Worm (Caenorhabditis elegans) whole organism, L4 larva: ENCODE data around the gene C30H6.8.

Experiments used
- F10B5.3 ChIP-seq: sonication (generic microtip); optimal IDR thresholded peaks from 2 replicates; lab custom pipeline; 2016; ENCODE audit warnings: mild to moderate bottlenecking, missing genetic modification characterization, missing compliant biosample characterization
- F44E2.7 ChIP-seq: fragments of 200-800 bp; sonication (Bioruptor generic); IDR thresholded peaks from 2 replicates; pipeline ENCODE4 v2.1.2; 2022; ENCODE audit warnings: missing genetic modification characterization, missing compliant biosample characterization
- T26A8.4 ChIP-seq: fragments of 200-800 bp; sonication (Bioruptor generic); IDR thresholded peaks from 2 replicates; pipeline ENCODE4 v1.3.6; 2022; ENCODE audit warnings: missing genetic modification characterization, missing compliant biosample characterization
- ZK337.2 ChIP-seq: fragments of 200-800 bp; sonication (Bioruptor generic); IDR thresholded peaks from 2 replicates; pipeline ENCODE4 v1.3.6; 2022; ENCODE audit warnings: missing genetic modification reagents, missing genetic modification characterization, missing compliant biosample characterization
- ZK546.5 ChIP-seq, 2 experiments: sonication (generic microtip); optimal IDR thresholded peaks; 2 replicates each; lab custom pipeline; 2017; ENCODE audit warnings: missing biosample characterization in 2 of 2, missing genetic modification characterization in 2 of 2
- aha-1 ChIP-seq: fragments of 150-350 bp; peaks from one replicate; lab custom pipeline; 2014; ENCODE audit warnings: missing biosample characterization, missing genetic modification characterization
- aly-2 ChIP-seq: sonication (generic microtip); optimal IDR thresholded peaks from 2 replicates; lab custom pipeline; 2018; ENCODE audit warnings: missing biosample characterization, missing genetic modification characterization
- ama-1 ChIP-seq: fragments of 150-350 bp; optimal IDR thresholded peaks from 2 replicates; lab custom pipeline; 2014; ENCODE audit warnings: inconsistent platforms, mixed read lengths
- ceh-28 ChIP-seq: fragments of 150-350 bp; optimal IDR thresholded peaks from 2 replicates; lab custom pipeline; 2014; ENCODE audit warnings: missing biosample characterization, missing genetic modification reagents, missing genetic modification characterization
- ceh-32 ChIP-seq: sonication (generic microtip); optimal IDR thresholded peaks from 2 replicates; lab custom pipeline; 2016; ENCODE audit warnings: mild to moderate bottlenecking, missing genetic modification characterization, missing compliant biosample characterization; ENCODE audit not compliant: poor library complexity
- ceh-44 ChIP-seq: fragments of 200-800 bp; sonication (Bioruptor generic); IDR thresholded peaks from 2 replicates; pipeline ENCODE4 v1.3.6; 2022; ENCODE audit warnings: missing genetic modification reagents, missing genetic modification characterization, missing compliant biosample characterization
- ceh-62 ChIP-seq: sonication (generic microtip); optimal IDR thresholded peaks from 2 replicates; lab custom pipeline; 2017; ENCODE audit warnings: missing biosample characterization, missing genetic modification characterization
- ceh-82 ChIP-seq: sonication (generic microtip); optimal IDR thresholded peaks from 2 replicates; lab custom pipeline; 2017; ENCODE audit warnings: missing biosample characterization, missing genetic modification characterization
- ctbp-1 ChIP-seq: fragments of 200-800 bp; sonication (Bioruptor generic); IDR thresholded peaks from 2 replicates; pipeline ENCODE4 v1.3.6; 2022; ENCODE audit warnings: missing genetic modification reagents, missing genetic modification characterization, missing compliant biosample characterization
- daf-12 ChIP-seq: fragments of 150-350 bp; optimal IDR thresholded peaks from 2 replicates; lab custom pipeline; 2014; ENCODE audit warnings: missing biosample characterization, missing genetic modification reagents, missing genetic modification characterization
- daf-16 ChIP-seq, 3 experiments: sonication (generic microtip); optimal IDR thresholded peaks; 2 replicates each; lab custom pipeline; 2016 to 2017; ENCODE audit warnings: missing genetic modification characterization in 3 of 3, missing genetic modification reagents in 3 of 3, mild to moderate bottlenecking in 2 of 3, missing compliant biosample characterization in 2 of 3, missing biosample characterization in 1 of 3, moderate library complexity in 1 of 3
- dpl-1 ChIP-seq: fragments of 150-350 bp; optimal IDR thresholded peaks from 2 replicates; lab custom pipeline; 2014; ENCODE audit warnings: missing biosample characterization, missing genetic modification reagents, missing genetic modification characterization
- dve-1 ChIP-seq: sonication (generic microtip); optimal IDR thresholded peaks from 2 replicates; lab custom pipeline; 2017; ENCODE audit warnings: antibody characterized with exemption, mild to moderate bottlenecking, missing genetic modification characterization, missing compliant biosample characterization; ENCODE audit not compliant: insufficient read depth
- gei-8 ChIP-seq: fragments of 200-800 bp; sonication (Bioruptor generic); optimal IDR thresholded peaks from 2 replicates; lab custom pipeline; 2018; ENCODE audit warnings: mild to moderate bottlenecking, missing genetic modification characterization, missing compliant biosample characterization
- hif-1 ChIP-seq, 2 experiments: sonication (generic microtip); optimal IDR thresholded peaks; 2 replicates each; lab custom pipeline; 2016 to 2017; ENCODE audit warnings: missing compliant biosample characterization in 2 of 2, missing genetic modification characterization in 2 of 2, missing genetic modification reagents in 2 of 2, missing genotype in 2 of 2, mild to moderate bottlenecking in 1 of 2
- hlh-11 ChIP-seq: fragments of 200-800 bp; sonication (Bioruptor generic); optimal IDR thresholded peaks from 2 replicates; lab custom pipeline; 2018; ENCODE audit warnings: mild to moderate bottlenecking, missing genetic modification characterization, missing compliant biosample characterization
- hlh-30 ChIP-seq: sonication (generic microtip); optimal IDR thresholded peaks from 2 replicates; lab custom pipeline; 2017; ENCODE audit warnings: antibody characterized with exemption, mild to moderate bottlenecking, missing genetic modification characterization, missing compliant biosample characterization; ENCODE audit not compliant: insufficient read depth
- lim-7 ChIP-seq: fragments of 200-800 bp; sonication (Bioruptor generic); IDR thresholded peaks from 2 replicates; pipeline ENCODE4 v1.3.6; 2022; ENCODE audit warnings: missing genetic modification characterization, missing compliant biosample characterization
- lin-13 ChIP-seq: fragments of 150-350 bp; optimal IDR thresholded peaks from 2 replicates; lab custom pipeline; 2014; ENCODE audit warnings: missing biosample characterization, missing genetic modification reagents, missing genetic modification characterization
- lin-38 ChIP-seq: fragments of 200-800 bp; sonication (Bioruptor generic); IDR thresholded peaks from 2 replicates; pipeline ENCODE4 v1.3.6; 2022; ENCODE audit warnings: missing genetic modification reagents, missing genetic modification characterization, missing compliant biosample characterization
- lsy-2 ChIP-seq, 2 experiments: fragments of 150-350 bp in 1 of 2; sonication (generic microtip) in 1 of 2; optimal IDR thresholded peaks; 2 replicates each; lab custom pipeline; 2014 to 2017; ENCODE audit warnings: missing biosample characterization in 2 of 2, missing genetic modification characterization in 2 of 2
- madf-9 ChIP-seq: fragments of 200-800 bp; sonication (Bioruptor generic); conservative IDR thresholded peaks from 2 replicates; pipeline ENCODE4 v1.3.6; 2022; ENCODE audit warnings: missing genetic modification reagents, missing genetic modification characterization, missing compliant biosample characterization
- nhr-102 ChIP-seq: sonication (generic microtip); optimal IDR thresholded peaks from 2 replicates; lab custom pipeline; 2016; ENCODE audit warnings: mild to moderate bottlenecking, missing genetic modification characterization, moderate library complexity, missing compliant biosample characterization
- nhr-237 ChIP-seq: sonication (generic microtip); optimal IDR thresholded peaks from 2 replicates; lab custom pipeline; 2017; ENCODE audit warnings: missing biosample characterization, missing genetic modification characterization
- nhr-25 ChIP-seq: sonication (generic microtip); optimal IDR thresholded peaks from 2 replicates; lab custom pipeline; 2017; ENCODE audit warnings: missing genetic modification characterization, mild to moderate bottlenecking, missing compliant biosample characterization, antibody characterized with exemption, moderate library complexity, borderline replicate concordance; ENCODE audit not compliant: insufficient read depth
- nhr-42 ChIP-seq: fragments of 200-800 bp; sonication (Bioruptor generic); IDR thresholded peaks from 2 replicates; pipeline ENCODE4 v1.3.6; 2022; ENCODE audit warnings: missing genetic modification characterization, missing compliant biosample characterization
- pha-4 ChIP-seq, 2 experiments: fragments of 150-350 bp in 1 of 2; fragments of 200-800 bp in 1 of 2; sonication (Bioruptor generic) in 1 of 2; IDR thresholded peaks in 1 of 2; optimal IDR thresholded peaks in 1 of 2; 2 replicates each; pipeline versions ENCODE4 v1.3.6 to Lab custom; 2014 to 2022; ENCODE audit warnings: missing genetic modification characterization in 2 of 2, missing genetic modification reagents in 2 of 2, missing biosample characterization in 1 of 2, missing compliant biosample characterization in 1 of 2
- pqm-1 ChIP-seq: sonication (generic microtip); optimal IDR thresholded peaks from 2 replicates; lab custom pipeline; 2017; ENCODE audit warnings: missing biosample characterization, missing genetic modification characterization
- rbr-2 ChIP-seq: sonication (generic microtip); optimal IDR thresholded peaks from 2 replicates; lab custom pipeline; 2016; ENCODE audit warnings: missing genotype, missing genetic modification characterization, missing compliant biosample characterization
- saeg-2 ChIP-seq: fragments of 200-800 bp; sonication (Bioruptor generic); IDR thresholded peaks from 2 replicates; pipeline ENCODE4 v1.3.6; 2022; ENCODE audit warnings: missing genetic modification reagents, missing genetic modification characterization, missing compliant biosample characterization
- sdz-12 ChIP-seq: fragments of 200-800 bp; sonication (Bioruptor generic); optimal IDR thresholded peaks from 2 replicates; lab custom pipeline; 2018; ENCODE audit warnings: mild to moderate bottlenecking, missing genetic modification characterization, missing compliant biosample characterization
- snpc-4 ChIP-seq: fragments of 150-350 bp; optimal IDR thresholded peaks from 2 replicates; lab custom pipeline; 2014; ENCODE audit warnings: missing biosample characterization, missing genetic modification characterization
- spr-1 ChIP-seq: sonication (generic microtip); optimal IDR thresholded peaks from 2 replicates; lab custom pipeline; 2016; ENCODE audit warnings: mild to moderate bottlenecking, missing genetic modification characterization, missing compliant biosample characterization
- spr-3 ChIP-seq: fragments of 200-800 bp; sonication (Bioruptor generic); optimal IDR thresholded peaks from 2 replicates; lab custom pipeline; 2018; ENCODE audit warnings: mild to moderate bottlenecking, missing genetic modification characterization, missing compliant biosample characterization
- tag-97 ChIP-seq: fragments of 200-800 bp; sonication (Bioruptor generic); IDR thresholded peaks from 2 replicates; pipeline ENCODE4 v1.3.6; 2022; ENCODE audit warnings: missing genetic modification characterization, missing compliant biosample characterization
- tra-1 ChIP-seq: fragments of 200-800 bp; sonication (Bioruptor generic); IDR thresholded peaks from 2 replicates; pipeline ENCODE4 v1.3.6; 2022; ENCODE audit warnings: missing genetic modification reagents, missing genetic modification characterization, missing compliant biosample characterization
- unc-130 ChIP-seq: sonication (generic microtip); optimal IDR thresholded peaks from 2 replicates; lab custom pipeline; 2016; ENCODE audit warnings: missing genetic modification reagents, missing genetic modification characterization, missing compliant biosample characterization
- unc-62 ChIP-seq, 3 experiments: fragments of 150-350 bp in 1 of 3; sonication (generic microtip); optimal IDR thresholded peaks in 2 of 3; peaks in 1 of 3; 1 replicate in 1 of 3; 2 replicates in 2 of 3; lab custom pipeline; 2014 to 2017; ENCODE audit warnings: missing biosample characterization in 3 of 3, missing genetic modification characterization in 3 of 3, missing genetic modification reagents in 3 of 3, missing genotype in 1 of 3
- zag-1 ChIP-seq: fragments of 150-350 bp; optimal IDR thresholded peaks from 2 replicates; lab custom pipeline; 2014; ENCODE audit warnings: missing biosample characterization, missing genetic modification characterization
- zfp-2 ChIP-seq: sonication (generic microtip); optimal IDR thresholded peaks from 2 replicates; lab custom pipeline; 2016; ENCODE audit warnings: mild to moderate bottlenecking, missing genetic modification characterization, missing compliant biosample characterization
- zip-2 ChIP-seq: fragments of 150-350 bp; optimal IDR thresholded peaks from 2 replicates; lab custom pipeline; 2014; ENCODE audit warnings: missing biosample characterization, missing genetic modification characterization

Gene C30H6.8

ce11 chrIV:17382029-17382428 lies at the start of gene C30H6.8:
C30H6.8 (plus strand) TSS chrIV:17382329.
- no peak for TF ChIP-seq ceh-44 (GFP tag; lab: Robert Waterston, UW)
- TF ChIP-seq unc-62 (GFP tag; optimal IDR thresholded peaks at IDR 0.05 in 1 of 2; lab: Kevin White, UChicago), result peak in 1 of 2 experiments; percentile 80
- TF ChIP-seq unc-62 (tag; optimal IDR thresholded peaks at IDR 0.05; lab: Kevin White, UChicago), result no peak

DNA sequence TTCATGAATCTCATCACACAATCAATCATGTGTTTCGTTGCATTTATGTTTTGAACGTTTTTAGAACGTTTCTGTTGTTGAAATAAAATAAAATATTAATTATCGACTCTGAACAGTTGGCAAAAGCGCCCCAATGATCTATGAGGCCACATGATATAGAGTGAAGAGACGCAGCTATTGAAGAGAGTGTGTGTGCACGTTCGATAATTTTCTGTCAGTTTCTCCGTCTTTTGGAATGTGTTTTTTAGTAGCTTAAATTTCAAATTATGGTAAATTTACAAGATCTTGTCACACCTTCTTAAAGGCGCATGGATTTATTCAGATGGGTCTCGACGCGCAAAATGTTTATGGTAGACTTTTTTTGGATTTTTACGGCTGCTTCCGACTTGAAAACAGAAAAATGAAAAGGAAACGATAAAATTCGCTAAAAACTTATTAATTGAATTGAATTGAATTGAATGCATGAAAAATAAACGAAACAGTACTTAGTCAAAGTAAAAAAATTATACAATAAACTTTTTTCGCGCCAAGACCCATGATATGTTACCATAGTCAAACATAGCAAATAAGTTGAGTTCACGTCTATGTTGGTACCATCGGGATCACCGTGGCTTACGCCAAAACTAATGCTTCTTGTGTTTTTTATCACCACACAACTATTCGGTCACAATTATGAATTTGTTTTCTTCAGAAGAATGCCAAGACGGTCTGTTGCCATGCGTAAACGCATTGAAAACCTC lies 48.4 kb upstream of the C30H6.8 start, which contains the start of gene C49C3.15:
C49C3.15 (plus strand) TSS at position 690 of the 740 bp plus-strand sequence.
- TF ChIP-seq ceh-28 (no peak), ceh-62 (tag; lab: Kevin White, UChicago) (no peak), F10B5.3 (tag; lab: Kevin White, UChicago) (no peak), nhr-25 (no peak), ceh-32 (tag; lab: Kevin White, UChicago) (no peak), spr-3 (GFP tag; lab: Kevin White, UChicago) (no peak), ctbp-1 (GFP tag; lab: Robert Waterston, UW) (no peak), saeg-2 (no peak), gei-8 (no peak), pqm-1 (tag; lab: Kevin White, UChicago) (no peak), dve-1 (tag; lab: Kevin White, UChicago) (peak; percentile 45), spr-1 (no peak), nhr-42 (GFP tag; lab: Robert Waterston, UW) (no peak), ceh-82 (tag; lab: Kevin White, UChicago) (no peak), lsy-2 (tag; optimal IDR thresholded peaks at IDR 0.05; lab: Kevin White, UChicago) (peak in 1 of 2 experiments; percentile 54), nhr-237 (tag; lab: Kevin White, UChicago) (no peak), rbr-2 (tag; lab: Kevin White, UChicago) (peak; percentile 10), madf-9 (GFP tag; lab: Robert Waterston, UW) (no peak), zag-1 (tag; lab: Kevin White, UChicago) (no peak), hlh-11 (peak; percentile 28), ZK337.2 (GFP tag; lab: Robert Waterston, UW) (no peak), daf-12 (no peak), tra-1 (GFP tag; lab: Robert Waterston, UW) (no peak), hif-1 (tag; optimal IDR thresholded peaks at IDR 0.05; lab: Kevin White, UChicago) (peak in 1 of 2 experiments; percentile 83), zfp-2 (tag; lab: Kevin White, UChicago) (no peak), dpl-1 (GFP tag; lab: Kevin White, UChicago) (no peak), lim-7 (GFP tag; lab: Robert Waterston, UW) (no peak), aha-1 (tag; lab: Kevin White, UChicago) (no peak), zip-2 (no peak), ama-1 (lab: Kevin White, UChicago) (no peak), unc-130 (no peak), tag-97 (GFP tag; lab: Robert Waterston, UW) (no peak), unc-62 (GFP tag; optimal IDR thresholded peaks at IDR 0.05 in 1 of 2; lab: Kevin White, UChicago) (peak in 1 of 2 experiments; percentile 80), unc-62 (tag; optimal IDR thresholded peaks at IDR 0.05; lab: Kevin White, UChicago) (no peak), daf-16 (GFP tag; optimal IDR thresholded peaks at IDR 0.05; lab: Kevin White, UChicago) (no peak), daf-16 (tag; optimal IDR thresholded peaks at IDR 0.05; lab: Kevin White, UChicago) (peak; percentile 23), sdz-12 (GFP tag; lab: Kevin White, UChicago) (no peak), snpc-4 (no peak), aly-2 (no peak), hlh-30 (tag; lab: Kevin White, UChicago) (peak; percentile 96), lin-13 (GFP tag; lab: Kevin White, UChicago) (no peak), lin-38 (GFP tag; lab: Robert Waterston, UW) (peak; percentile 48; the same call in 1 of the 2 replicates), nhr-102 (tag; lab: Kevin White, UChicago) (no peak), pha-4 (GFP tag; IDR thresholded peaks at IDR 0.05; lab: Robert Waterston, UW) (no peak), pha-4 (tag; optimal IDR thresholded peaks at IDR 0.05; lab: Kevin White, UChicago) (no peak), F44E2.7 (GFP tag; lab: Robert Waterston, UW) (no peak), ZK546.5 (tag; optimal IDR thresholded peaks at IDR 0.05; lab: Kevin White, UChicago) (no peak), T26A8.4 (GFP tag; lab: Robert Waterston, UW) (no peak)
